Fruit fly (Drosophila melanogaster): ENCODE results near the gene CG15579.

Gene CG15579

dm6 chrX:4324781-4325180 lies 13.2 kb upstream of the CG15579 start (continued):
- peak; percentile 96 for TF ChIP-seq CG15011 (GFP tag; optimal IDR thresholded peaks at IDR 0.05)
- TF ChIP-seq ewg (GFP tag; optimal IDR thresholded peaks at IDR 0.05) = peak; percentile 94
- no peak for TF ChIP-seq hkb (optimal IDR thresholded peaks at IDR 0.05)
- TF ChIP-seq hkb (GFP tag; IDR thresholded peaks at IDR 0.05) = peak; percentile 99
- no peak for TF ChIP-seq CG42726 (GFP tag; IDR thresholded peaks at IDR 0.05; ENCODE audit: partially characterized antibody)
- peak; percentile 97 for TF ChIP-seq CG1233 (GFP tag; optimal IDR thresholded peaks at IDR 0.05)
- peak; percentile 91 for TF ChIP-seq NC2α (GFP tag; optimal IDR thresholded peaks at IDR 0.05)
- peak; percentile 99 for TF ChIP-seq CG13624 (GFP tag; optimal IDR thresholded peaks at IDR 0.05)
- TF ChIP-seq CG15269 (tag; optimal IDR thresholded peaks at IDR 0.05) = peak; percentile 99
- peak; percentile 98 for TF ChIP-seq CG8944 (GFP tag; optimal IDR thresholded peaks at IDR 0.05)
- no peak for TF ChIP-seq Doc3 (GFP tag; IDR thresholded peaks at IDR 0.05; ENCODE audit: partially characterized antibody)
- TF ChIP-seq cad (GFP tag; optimal IDR thresholded peaks at IDR 0.05) = no peak
- peak; percentile 98 for TF ChIP-seq otp (GFP tag; IDR thresholded peaks at IDR 0.05)
- TF ChIP-seq Xrp1 (GFP tag; IDR thresholded peaks at IDR 0.05) = peak; percentile 98
- TF ChIP-seq E2f1 (GFP tag; IDR thresholded peaks at IDR 0.05) = peak; percentile 99
- no peak for TF ChIP-seq prd (optimal IDR thresholded peaks at IDR 0.05)
- TF ChIP-seq prd (GFP tag; IDR thresholded peaks at IDR 0.05) = peak; percentile 99
- peak; percentile 99 for TF ChIP-seq wdn (GFP tag; IDR thresholded peaks at IDR 0.05)
- peak; percentile 95 for TF ChIP-seq Hmx (GFP tag; optimal IDR thresholded peaks at IDR 0.05)
- peak; percentile 99 for TF ChIP-seq Hsf (GFP tag; optimal IDR thresholded peaks at IDR 0.05)
- no peak for TF ChIP-seq Tbp (GFP tag; optimal IDR thresholded peaks at IDR 0.05)
- TF ChIP-seq CG15601 (tag; optimal IDR thresholded peaks at IDR 0.05) = peak; percentile 92
- no peak for TF ChIP-seq HLH4C (GFP tag; IDR thresholded peaks at IDR 0.05; ENCODE audit: partially characterized antibody)
- TF ChIP-seq CG6791 (GFP tag; IDR thresholded peaks at IDR 0.05; ENCODE audit: partially characterized antibody) = no peak
- TF ChIP-seq tin (GFP tag; optimal IDR thresholded peaks at IDR 0.05) = peak; percentile 98
- TF ChIP-seq Stat92E (GFP tag; optimal IDR thresholded peaks at IDR 0.05) = no peak
- peak; percentile 97 for TF ChIP-seq CG31388 (GFP tag; optimal IDR thresholded peaks at IDR 0.05)
- TF ChIP-seq Doc2 (GFP tag; IDR thresholded peaks at IDR 0.05) = peak; percentile 96
- peak; percentile 99 for TF ChIP-seq CG34376 (GFP tag; optimal IDR thresholded peaks at IDR 0.05)
- TF ChIP-seq ranshi (GFP tag; IDR thresholded peaks at IDR 0.05) = peak; percentile 99
- peak; percentile 96 for TF ChIP-seq NK7.1 (GFP tag; optimal IDR thresholded peaks at IDR 0.05)
- no peak for TF ChIP-seq Lpt (GFP tag; optimal IDR thresholded peaks at IDR 0.05)
- TF ChIP-seq CG4707 (GFP tag; optimal IDR thresholded peaks at IDR 0.05) = peak; percentile 89
- peak; percentile 98 for TF ChIP-seq C15 (GFP tag; IDR thresholded peaks at IDR 0.05)
- peak; percentile 99 for TF ChIP-seq sisA (GFP tag; IDR thresholded peaks at IDR 0.05)
- TF ChIP-seq dan (GFP tag; IDR thresholded peaks at IDR 0.05) = peak; percentile 88
- peak in 1 of 2 experiments; percentile 93 for TF ChIP-seq Eip74EF (GFP tag; optimal IDR thresholded peaks at IDR 0.05)
- TF ChIP-seq CG18764 (GFP tag; optimal IDR thresholded peaks at IDR 0.05) = peak; percentile 95
- peak; percentile 99 for TF ChIP-seq CG9817 (tag; optimal IDR thresholded peaks at IDR 0.05)
- peak; percentile 29; the same call in 1 of the 3 replicates for TF ChIP-seq CG34224 (GFP tag; IDR thresholded peaks at IDR 0.05; ENCODE audit: partially characterized antibody)
- peak; percentile 90 for TF ChIP-seq CG3163 (GFP tag; optimal IDR thresholded peaks at IDR 0.05)
- no peak for TF ChIP-seq D (optimal IDR thresholded peaks at IDR 0.05)
- TF ChIP-seq D (GFP tag; optimal IDR thresholded peaks at IDR 0.05) = peak; percentile 92
- peak; percentile 97 to 98 for TF ChIP-seq Pdp1 (GFP tag; optimal IDR thresholded peaks at IDR 0.05)
- peak; percentile 99 for TF ChIP-seq CG13894 (tag; optimal IDR thresholded peaks at IDR 0.05)
- peak; percentile 95 for TF ChIP-seq CG13123 (GFP tag; optimal IDR thresholded peaks at IDR 0.05)
- peak; percentile 99 for TF ChIP-seq bab2 (GFP tag; optimal IDR thresholded peaks at IDR 0.05)
- peak; percentile 99 for TF ChIP-seq CG18599 (GFP tag; optimal IDR thresholded peaks at IDR 0.05)
- peak; percentile 73 for TF ChIP-seq CG10565 (GFP tag; optimal IDR thresholded peaks at IDR 0.05)
- TF ChIP-seq dpn (GFP tag; optimal IDR thresholded peaks at IDR 0.05) = peak; percentile 99
- TF ChIP-seq CG3407 (GFP tag; optimal IDR thresholded peaks at IDR 0.05) = peak; percentile 91

Measured in whole organism, embryonic.